Fruit fly (Drosophila melanogaster): Measurements from ENCODE around the gene SNF4Agamma.

The SNF4Agamma gene

DNA sequence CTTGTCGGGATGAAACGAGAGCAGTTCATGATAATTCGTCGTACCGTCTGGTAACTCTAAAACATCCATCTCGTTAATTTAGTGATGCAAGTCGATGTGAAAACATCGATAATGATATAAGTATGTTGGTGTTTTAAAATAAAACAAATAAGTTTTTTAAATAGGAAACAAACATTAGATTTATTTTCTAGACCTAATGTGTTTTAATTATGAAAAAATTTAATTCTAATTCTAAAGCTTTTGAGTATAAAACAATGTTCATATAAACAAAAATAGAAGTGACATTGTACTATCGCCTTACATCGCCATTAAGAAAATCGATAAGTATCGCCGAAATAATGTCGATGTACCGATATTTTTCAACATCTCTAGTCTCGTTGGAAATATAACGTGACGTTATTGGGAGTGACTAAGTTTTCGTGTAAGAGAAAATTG, 29.5 kb upstream of the SNF4Agamma start, which contains the start of gene Rab11 (continued):
- TF ChIP-seq CG31441 (GFP tag; IDR thresholded peaks at IDR 0.05) (peak; percentile 59; the same call in 1 of the 2 replicates), CG32767 (GFP tag; IDR thresholded peaks at IDR 0.05) (no peak), grau (tag; optimal IDR thresholded peaks at IDR 0.05) (peak; percentile 61), CG3838 (GFP tag; optimal IDR thresholded peaks at IDR 0.05) (no peak), CG3847 (GFP tag; IDR thresholded peaks at IDR 0.05) (peak; percentile 67), CG4282 (GFP tag; optimal IDR thresholded peaks at IDR 0.05) (no peak), esg (GFP tag; conservative IDR thresholded peaks at IDR 0.05) (no peak), Ravus (GFP tag; IDR thresholded peaks at IDR 0.05) (no peak), CG2129 (GFP tag; IDR thresholded peaks at IDR 0.05; ENCODE audit: partially characterized antibody) (peak; percentile 77), Optix (GFP tag; IDR thresholded peaks at IDR 0.05) (no peak), CG6854 (GFP tag; optimal IDR thresholded peaks at IDR 0.05) (no peak), pb (GFP tag; optimal IDR thresholded peaks at IDR 0.05) (no peak), lmd (GFP tag; IDR thresholded peaks at IDR 0.05) (no peak; the same call in 1 of the 2 replicates), Bdp1 (GFP tag; optimal IDR thresholded peaks at IDR 0.05) (no peak), gcm (GFP tag; optimal IDR thresholded peaks at IDR 0.05) (peak; percentile 14), CG1602 (GFP tag; optimal IDR thresholded peaks at IDR 0.05) (peak; percentile 11), CG4360 (GFP tag; IDR thresholded peaks at IDR 0.05) (no peak), insv (GFP tag; optimal IDR thresholded peaks at IDR 0.05) (peak in 1 of 2 experiments; percentile 31), CG7357 (GFP tag; IDR thresholded peaks at IDR 0.05) (no peak), da (GFP tag; optimal IDR thresholded peaks at IDR 0.05) (no peak), CG6765 (GFP tag; optimal IDR thresholded peaks at IDR 0.05) (no peak), mirr (GFP tag; optimal IDR thresholded peaks at IDR 0.05) (no peak), CG9797 (GFP tag; optimal IDR thresholded peaks at IDR 0.05) (peak; percentile 17), ATbp (GFP tag; optimal IDR thresholded peaks at IDR 0.05) (no peak), tgo (GFP tag; IDR thresholded peaks at IDR 0.05) (peak; percentile 43; the same call in 2 of the 3 replicates), Eip74EF (GFP tag; optimal IDR thresholded peaks at IDR 0.05) (no peak), CG3281 (GFP tag; optimal IDR thresholded peaks at IDR 0.05) (no peak), klu (GFP tag; IDR thresholded peaks at IDR 0.05) (no peak), cad (GFP tag; optimal IDR thresholded peaks at IDR 0.05) (no peak), TFAM (GFP tag; optimal IDR thresholded peaks at IDR 0.05) (no peak), crp (GFP tag; optimal IDR thresholded peaks at IDR 0.05) (peak in 1 of 2 experiments; percentile 15), CG3407 (GFP tag; optimal IDR thresholded peaks at IDR 0.05) (no peak), crc (GFP tag; optimal IDR thresholded peaks at IDR 0.05) (no peak), CG7786 (GFP tag; optimal IDR thresholded peaks at IDR 0.05) (no peak), Ets97D (GFP tag; optimal IDR thresholded peaks at IDR 0.05) (peak; percentile 14), B-H2 (GFP tag; optimal IDR thresholded peaks at IDR 0.05) (peak; percentile 49), Hmx (GFP tag; optimal IDR thresholded peaks at IDR 0.05) (peak; percentile 14), ro (GFP tag; IDR thresholded peaks at IDR 0.05) (no peak), Bgb (GFP tag; IDR thresholded peaks at IDR 0.05; ENCODE audit: partially characterized antibody) (peak; percentile 91), MTF-1 (GFP tag; optimal IDR thresholded peaks at IDR 0.05; ENCODE audit: borderline replicate concordance) (no peak), CG10959 (GFP tag; IDR thresholded peaks at IDR 0.05) (no peak), ase (GFP tag; IDR thresholded peaks at IDR 0.05) (no peak), org-1 (GFP tag; optimal IDR thresholded peaks at IDR 0.05) (no peak), vvl (GFP tag; IDR thresholded peaks at IDR 0.05) (peak; percentile 46), gt (GFP tag; IDR thresholded peaks at IDR 0.05) (no peak), CG32532 (GFP tag; IDR thresholded peaks at IDR 0.05) (peak; percentile 72), wek (GFP tag; optimal IDR thresholded peaks at IDR 0.05) (no peak), ranshi (GFP tag; IDR thresholded peaks at IDR 0.05) (no peak; the same call in 1 of the 2 replicates), CG18619 (GFP tag; optimal IDR thresholded peaks at IDR 0.05) (peak; percentile 26), hth (optimal IDR thresholded peaks at IDR 0.05) (no peak), CG12769 (tag; optimal IDR thresholded peaks at IDR 0.05) (no peak), Neu2 (GFP tag; optimal IDR thresholded peaks at IDR 0.05; ENCODE audit: borderline replicate concordance) (no peak)
